Fruit fly (Drosophila melanogaster): Measurements from ENCODE around the gene mbo.

- TF ChIP-seq Atf-2 (GFP tag; optimal IDR thresholded peaks at IDR 0.05) (no peak), disco-r (GFP tag; optimal IDR thresholded peaks at IDR 0.05) (no peak), CG11696 (GFP tag; IDR thresholded peaks at IDR 0.05) (no peak), CG8478 (optimal IDR thresholded peaks at IDR 0.05) (no peak), nerfin-1 (tag; optimal IDR thresholded peaks at IDR 0.05) (no peak), pan (optimal IDR thresholded peaks at IDR 0.05) (no peak), pan (GFP tag; optimal IDR thresholded peaks at IDR 0.05 in 1 of 2, IDR thresholded peaks at IDR 0.05 in 1 of 2) (no peak), CG32532 (GFP tag; IDR thresholded peaks at IDR 0.05) (no peak)
These were observed 33.0 kb downstream of the mbo start for dm6 chr3R:12645771-12646317.
